Worm (Caenorhabditis elegans) whole organism, late embryonic: ENCODE data around the gene C36A4.10.

Experiments
- C38D4.7 ChIP-seq: fragments of 200-800 bp; sonication (Bioruptor generic); optimal IDR thresholded peaks from 2 replicates; lab custom pipeline; 2018; ENCODE audit warnings: mild to moderate bottlenecking, missing genetic modification characterization, moderate library complexity, missing compliant biosample characterization
- ceh-2 ChIP-seq: sonication (generic microtip); optimal IDR thresholded peaks from 2 replicates; lab custom pipeline; 2016; ENCODE audit warnings: missing genotype, missing genetic modification characterization, missing compliant biosample characterization
- che-1 ChIP-seq: sonication (generic microtip); optimal IDR thresholded peaks from 2 replicates; lab custom pipeline; 2016; ENCODE audit warnings: mild to moderate bottlenecking, missing genetic modification characterization, missing compliant biosample characterization
- dmd-4 ChIP-seq: sonication (generic microtip); optimal IDR thresholded peaks from 2 replicates; lab custom pipeline; 2016; ENCODE audit warnings: borderline replicate concordance, missing genetic modification characterization, missing compliant biosample characterization
- fax-1 ChIP-seq: sonication (generic microtip); optimal IDR thresholded peaks from 2 replicates; lab custom pipeline; 2016; ENCODE audit warnings: missing genotype, missing genetic modification characterization, missing compliant biosample characterization
- fkh-10 ChIP-seq: fragments of 150-350 bp; optimal IDR thresholded peaks from 2 replicates; lab custom pipeline; 2014; ENCODE audit warnings: missing biosample characterization, missing genetic modification reagents, missing genetic modification characterization
- pha-4 ChIP-seq: fragments of 150-350 bp; optimal IDR thresholded peaks from 2 replicates; lab custom pipeline; 2018; ENCODE audit warnings: missing biosample characterization, missing genetic modification reagents, missing genetic modification characterization
- sox-2 ChIP-seq: fragments of 200-800 bp; sonication (Bioruptor generic); IDR thresholded peaks from 2 replicates; pipeline ENCODE4 v1.3.6; 2022; ENCODE audit warnings: missing genetic modification reagents, missing genetic modification characterization, missing compliant biosample characterization

DNA sequence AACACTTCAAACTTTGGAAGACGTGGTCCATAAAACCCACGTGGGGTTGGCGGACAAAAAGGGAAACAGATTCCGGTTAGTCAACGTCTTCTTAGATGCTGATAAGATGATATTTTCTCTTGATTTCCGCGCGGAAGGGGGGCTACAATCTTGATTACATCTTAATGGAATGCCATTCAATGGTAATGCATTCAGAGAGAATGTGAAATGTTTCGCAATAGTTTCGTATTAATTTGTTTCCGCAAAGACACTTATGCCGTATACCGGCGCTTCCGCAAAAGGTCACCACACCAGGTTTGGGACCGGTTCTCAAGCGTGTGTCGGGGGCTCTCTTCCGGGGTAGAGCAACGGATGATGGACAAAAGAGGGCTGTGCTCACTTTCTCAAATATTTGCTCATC is 43.2 kb upstream of the C36A4.10 start:
- no peak for TF ChIP-seq sox-2
- TF ChIP-seq pha-4 (tag; lab: Kevin White, UChicago): no peak
- TF ChIP-seq dmd-4: no peak
- TF ChIP-seq fkh-10 (GFP tag; lab: Kevin White, UChicago): no peak
- no peak for TF ChIP-seq ceh-2 (tag; lab: Kevin White, UChicago)
- no peak for TF ChIP-seq C38D4.7 (GFP tag; lab: Kevin White, UChicago)
- TF ChIP-seq che-1 (tag; lab: Kevin White, UChicago): no peak
- TF ChIP-seq fax-1 (tag; lab: Kevin White, UChicago): no peak
